Worm (Caenorhabditis elegans) whole organism, late embryonic: ENCODE data around the gene add-2.

ENCODE experiments used
- C08G9.2 ChIP-seq: sonication (generic microtip); optimal IDR thresholded peaks from 2 replicates; lab custom pipeline; 2016; ENCODE audit warnings: mild to moderate bottlenecking, missing genetic modification characterization, moderate library complexity, missing compliant biosample characterization
- F13H6.1 ChIP-seq: sonication (generic microtip); optimal IDR thresholded peaks from 2 replicates; lab custom pipeline; 2016; ENCODE audit warnings: missing genetic modification characterization, missing compliant biosample characterization
- K02D7.2 ChIP-seq: sonication (generic microtip); optimal IDR thresholded peaks from 2 replicates; lab custom pipeline; 2017; ENCODE audit warnings: mild to moderate bottlenecking, missing genetic modification characterization, missing compliant biosample characterization
- K09A11.1 ChIP-seq: sonication (generic microtip); optimal IDR thresholded peaks from 2 replicates; lab custom pipeline; 2017; ENCODE audit warnings: antibody characterized with exemption, mild to moderate bottlenecking, missing genetic modification characterization, missing compliant biosample characterization; ENCODE audit not compliant: insufficient read depth
- ama-1 ChIP-seq: fragments of 150-350 bp; optimal IDR thresholded peaks from 2 replicates; lab custom pipeline; 2014
- ceh-14 ChIP-seq: sonication (generic microtip); optimal IDR thresholded peaks from 2 replicates; lab custom pipeline; 2016; ENCODE audit warnings: missing genotype, missing genetic modification characterization, missing compliant biosample characterization
- ceh-18 ChIP-seq: sonication (generic microtip); optimal IDR thresholded peaks from 2 replicates; lab custom pipeline; 2016; ENCODE audit warnings: missing genetic modification characterization, missing compliant biosample characterization
- ceh-19 ChIP-seq: fragments of 200-800 bp; sonication (Bioruptor generic); optimal IDR thresholded peaks from 2 replicates; lab custom pipeline; 2018; ENCODE audit warnings: mild to moderate bottlenecking, missing genetic modification characterization, missing compliant biosample characterization
- ceh-2 ChIP-seq: sonication (generic microtip); optimal IDR thresholded peaks from 2 replicates; lab custom pipeline; 2016; ENCODE audit warnings: missing genotype, missing genetic modification characterization, missing compliant biosample characterization
- ceh-22 ChIP-seq: sonication (generic microtip); optimal IDR thresholded peaks from 2 replicates; lab custom pipeline; 2017; ENCODE audit warnings: missing biosample characterization, missing genetic modification characterization
- ceh-24 ChIP-seq: sonication (generic microtip); optimal IDR thresholded peaks from 2 replicates; lab custom pipeline; 2016; ENCODE audit warnings: mild to moderate bottlenecking, missing genetic modification characterization, missing compliant biosample characterization
- ceh-30 ChIP-seq: fragments of 150-350 bp; optimal IDR thresholded peaks from 2 replicates; lab custom pipeline; 2014; ENCODE audit warnings: missing biosample characterization, missing genetic modification characterization
- ceh-31 ChIP-seq: sonication (generic microtip); optimal IDR thresholded peaks from 2 replicates; lab custom pipeline; 2016; ENCODE audit warnings: missing genetic modification characterization, missing compliant biosample characterization
- ceh-34 ChIP-seq: sonication (generic microtip); optimal IDR thresholded peaks from 2 replicates; lab custom pipeline; 2016; ENCODE audit warnings: mild to moderate bottlenecking, missing genetic modification characterization, missing compliant biosample characterization
- ceh-9 ChIP-seq: sonication (generic microtip); optimal IDR thresholded peaks from 2 replicates; lab custom pipeline; 2016; ENCODE audit warnings: mild to moderate bottlenecking, missing genetic modification characterization, inconsistent platforms, missing compliant biosample characterization
- dmd-4 ChIP-seq: sonication (generic microtip); optimal IDR thresholded peaks from 2 replicates; lab custom pipeline; 2016; ENCODE audit warnings: borderline replicate concordance, missing genetic modification characterization, missing compliant biosample characterization
- dve-1 ChIP-seq: sonication (generic microtip); optimal IDR thresholded peaks from 2 replicates; lab custom pipeline; 2017; ENCODE audit warnings: antibody characterized with exemption, mild to moderate bottlenecking, missing genetic modification characterization, missing compliant biosample characterization
- elt-4 ChIP-seq: sonication (generic microtip); optimal IDR thresholded peaks from 2 replicates; lab custom pipeline; 2016; ENCODE audit warnings: missing genetic modification characterization, missing compliant biosample characterization
- eyg-1 ChIP-seq: sonication (generic microtip); optimal IDR thresholded peaks from 2 replicates; lab custom pipeline; 2016; ENCODE audit warnings: missing genotype, missing genetic modification characterization, missing compliant biosample characterization
- gmeb-2 ChIP-seq: sonication (generic microtip); optimal IDR thresholded peaks from 2 replicates; lab custom pipeline; 2016; ENCODE audit warnings: missing genetic modification characterization, inconsistent platforms, missing compliant biosample characterization
- hlh-15 ChIP-seq: sonication (generic microtip); optimal IDR thresholded peaks from 2 replicates; lab custom pipeline; 2016; ENCODE audit warnings: missing genetic modification characterization, missing compliant biosample characterization
- hlh-30 ChIP-seq: sonication (generic microtip); optimal IDR thresholded peaks from 2 replicates; lab custom pipeline; 2017; ENCODE audit warnings: antibody characterized with exemption, missing genetic modification characterization, missing compliant biosample characterization; ENCODE audit not compliant: insufficient read depth
- lin-11 ChIP-seq: fragments of 200-800 bp; sonication (Bioruptor generic); optimal IDR thresholded peaks from 2 replicates; lab custom pipeline; 2018; ENCODE audit warnings: mild to moderate bottlenecking, missing genetic modification characterization, missing compliant biosample characterization
- nhr-11 ChIP-seq: fragments of 150-350 bp; optimal IDR thresholded peaks from 2 replicates; lab custom pipeline; 2014; ENCODE audit warnings: missing biosample characterization, missing genetic modification characterization
- odd-2 ChIP-seq: sonication (generic microtip); optimal IDR thresholded peaks from 2 replicates; lab custom pipeline; 2017; ENCODE audit warnings: antibody characterized with exemption, mild to moderate bottlenecking, missing genetic modification characterization, missing compliant biosample characterization
- pag-3 ChIP-seq: sonication (generic microtip); optimal IDR thresholded peaks from 2 replicates; lab custom pipeline; 2016; ENCODE audit warnings: missing compliant biosample characterization, missing genetic modification characterization, borderline replicate concordance
- pat-9 ChIP-seq: fragments of 200-800 bp; sonication (Bioruptor generic); optimal IDR thresholded peaks from 2 replicates; lab custom pipeline; 2018; ENCODE audit warnings: mild to moderate bottlenecking, missing genetic modification characterization, moderate library complexity, missing compliant biosample characterization
- pax-1 ChIP-seq: fragments of 150-350 bp; optimal IDR thresholded peaks from 2 replicates; lab custom pipeline; 2014; ENCODE audit warnings: missing biosample characterization, missing genetic modification characterization
- pha-2 ChIP-seq: sonication (generic microtip); optimal IDR thresholded peaks from 2 replicates; lab custom pipeline; 2017; ENCODE audit warnings: mild to moderate bottlenecking, missing genetic modification characterization, missing compliant biosample characterization
- pqm-1 ChIP-seq: sonication (generic microtip); optimal IDR thresholded peaks from 2 replicates; lab custom pipeline; 2016; ENCODE audit warnings: missing genetic modification characterization, missing compliant biosample characterization
- rnt-1 ChIP-seq: sonication (generic microtip); optimal IDR thresholded peaks from 2 replicates; lab custom pipeline; 2016; ENCODE audit warnings: missing genetic modification characterization, missing compliant biosample characterization
- sdc-2 ChIP-seq: sonication (generic microtip); optimal IDR thresholded peaks from 2 replicates; lab custom pipeline; 2016; ENCODE audit warnings: missing genotype, missing genetic modification characterization, missing compliant biosample characterization
- sox-2 ChIP-seq: fragments of 200-800 bp; sonication (Bioruptor generic); IDR thresholded peaks from 2 replicates; pipeline ENCODE4 v1.3.6; 2022; ENCODE audit warnings: missing genetic modification reagents, missing genetic modification characterization, missing compliant biosample characterization
- syd-9 ChIP-seq: sonication (generic microtip); optimal IDR thresholded peaks from 2 replicates; lab custom pipeline; 2016; ENCODE audit warnings: mild to moderate bottlenecking, missing genetic modification characterization, moderate library complexity, missing compliant biosample characterization
- unc-3 ChIP-seq, 2 experiments: fragments of 200-800 bp in 1 of 2; sonication (Bioruptor generic) in 1 of 2; sonication (generic microtip) in 1 of 2; conservative IDR thresholded peaks in 1 of 2; optimal IDR thresholded peaks in 1 of 2; 2 replicates each; pipeline versions ENCODE4 v1.3.6 to Lab custom; 2016 to 2022; ENCODE audit warnings: missing compliant biosample characterization in 2 of 2, missing genetic modification characterization in 2 of 2, missing genetic modification reagents in 1 of 2
- unc-42 ChIP-seq: sonication (generic microtip); optimal IDR thresholded peaks from 2 replicates; lab custom pipeline; 2016; ENCODE audit warnings: missing genotype, missing genetic modification characterization, missing compliant biosample characterization
- unc-55 ChIP-seq: sonication (generic microtip); optimal IDR thresholded peaks from 2 replicates; lab custom pipeline; 2017; ENCODE audit warnings: missing biosample characterization, missing genetic modification reagents, missing genetic modification characterization
- zip-5 ChIP-seq: sonication (generic microtip); optimal IDR thresholded peaks from 2 replicates; lab custom pipeline; 2016; ENCODE audit warnings: missing genetic modification characterization, missing compliant biosample characterization
- ztf-16 ChIP-seq: sonication (generic microtip); optimal IDR thresholded peaks from 2 replicates; lab custom pipeline; 2017; ENCODE audit warnings: missing genetic modification characterization, missing compliant biosample characterization

add-2 gene

DNA sequence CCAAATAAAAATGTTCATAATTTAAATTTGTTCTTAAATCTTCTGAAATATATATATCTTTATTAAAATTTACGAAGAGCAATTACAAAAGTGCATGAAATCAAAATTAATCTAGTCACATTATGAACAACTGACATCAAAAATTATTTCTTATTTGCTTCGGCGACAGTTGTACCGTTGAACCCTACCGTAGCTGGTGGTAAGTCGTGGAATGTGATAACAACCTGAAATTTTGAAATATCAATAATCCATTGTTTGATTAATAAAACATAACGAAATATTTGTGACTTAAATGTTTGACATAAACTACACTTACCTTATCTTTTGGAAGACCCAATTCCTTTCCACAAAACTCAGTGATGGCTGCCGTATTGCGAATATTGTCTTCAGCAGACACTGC is 36.5 kb downstream of the add-2 start:
- TF ChIP-seq ceh-34 (tag; lab: Kevin White, UChicago), result no peak
- TF ChIP-seq ceh-30, result no peak
- no peak for TF ChIP-seq hlh-30
- no peak for TF ChIP-seq ama-1 (lab: Kevin White, UChicago)
- no peak for TF ChIP-seq pat-9 (tag; lab: Kevin White, UChicago)
- TF ChIP-seq ceh-19 (GFP tag; lab: Kevin White, UChicago), result no peak
- TF ChIP-seq odd-2, result no peak
- no peak for TF ChIP-seq pqm-1 (tag; lab: Kevin White, UChicago)
- TF ChIP-seq syd-9 (tag; lab: Kevin White, UChicago), result no peak
- TF ChIP-seq pag-3, result no peak
- TF ChIP-seq sdc-2 (tag; lab: Kevin White, UChicago), result no peak
- TF ChIP-seq elt-4 (tag; lab: Kevin White, UChicago), result no peak
- TF ChIP-seq unc-55 (GFP tag; lab: Kevin White, UChicago), result no peak
- no peak for TF ChIP-seq ceh-24 (tag; lab: Kevin White, UChicago)
- TF ChIP-seq ceh-31, result no peak
- no peak for TF ChIP-seq dmd-4
- TF ChIP-seq ceh-22 (tag; lab: Kevin White, UChicago), result no peak
- TF ChIP-seq eyg-1 (tag; lab: Kevin White, UChicago), result no peak
- TF ChIP-seq ztf-16 (tag; lab: Kevin White, UChicago), result no peak

- TF ChIP-seq ceh-18 (tag; lab: Kevin White, UChicago) (no peak), K02D7.2 (no peak), hlh-15 (tag; lab: Kevin White, UChicago) (no peak), F13H6.1 (tag; lab: Kevin White, UChicago) (no peak), pax-1 (tag; lab: Kevin White, UChicago) (no peak), pqm-1 (tag; lab: Kevin White, UChicago) (no peak), ceh-14 (no peak), lin-11 (tag; lab: Kevin White, UChicago) (no peak), dve-1 (tag; lab: Kevin White, UChicago) (no peak), ceh-24 (tag; lab: Kevin White, UChicago) (no peak), ceh-2 (tag; lab: Kevin White, UChicago) (no peak), sox-2 (GFP tag; lab: Robert Waterston, UW) (no peak)
Observed at ce11 chrV:11975233-11975632, 38.0 kb downstream of the add-2 start, which contains the start of gene cpr-1. Gene cpr-1 (plus strand): TSS chrV:11975551.

ce11 chrV:11964723-11965122 is 48.5 kb downstream of the add-2 start, which contains the start of gene F58H1.7:
Gene F58H1.7 (minus strand): TSS chrV:11964823.
- TF ChIP-seq elt-4 (tag; lab: Kevin White, UChicago) (no peak), unc-3 (GFP tag; conservative IDR thresholded peaks at IDR 0.05; lab: Robert Waterston, UW) (no peak), unc-3 (tag; optimal IDR thresholded peaks at IDR 0.05; lab: Kevin White, UChicago) (no peak), C08G9.2 (tag; lab: Kevin White, UChicago) (no peak), ceh-22 (tag; lab: Kevin White, UChicago) (no peak), K09A11.1 (tag; lab: Kevin White, UChicago) (no peak), ceh-9 (tag; lab: Kevin White, UChicago) (no peak), zip-5 (tag; lab: Kevin White, UChicago) (no peak), rnt-1 (tag; lab: Kevin White, UChicago) (no peak), gmeb-2 (tag; lab: Kevin White, UChicago) (no peak), unc-55 (GFP tag; lab: Kevin White, UChicago) (no peak)

DNA sequence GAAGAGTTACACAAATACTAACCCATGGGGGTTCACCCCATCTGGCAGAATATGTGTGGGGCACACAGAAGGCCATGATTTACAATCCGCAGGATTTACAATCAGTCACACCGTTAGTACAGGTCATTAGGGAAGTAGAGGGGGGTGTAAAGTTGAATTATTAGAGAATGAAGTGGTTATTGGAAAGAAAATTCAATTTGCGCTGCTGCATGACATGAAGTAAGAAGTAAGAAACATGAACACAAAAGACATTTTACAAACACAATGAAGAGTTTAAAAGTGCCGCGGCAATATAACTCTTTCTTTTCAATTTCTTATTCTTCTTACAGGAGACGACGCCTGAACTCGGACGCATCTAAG is 52.4 kb downstream of the add-2 start:
- TF ChIP-seq unc-42 (peak; percentile 63), pha-2 (tag; lab: Kevin White, UChicago) (no peak), nhr-11 (tag; lab: Kevin White, UChicago) (no peak)
